Fruit fly (Drosophila melanogaster) whole organism, adult: Measurements from ENCODE around the gene Gbs-70E.

ENCODE experiments used
- CG11617 ChIP-seq: fragments of 200-800 bp; sonication (Bioruptor generic); optimal IDR thresholded peaks from 2 replicates; lab custom pipeline; 2017; ENCODE audit warnings: mild to moderate bottlenecking, missing biosample characterization, missing genetic modification reagents, missing genetic modification characterization
- CG12768 ChIP-seq: fragments of 200-800 bp; sonication (Bioruptor generic); optimal IDR thresholded peaks from 2 replicates; lab custom pipeline; 2017; ENCODE audit warnings: missing biosample characterization, missing genetic modification characterization, mild to moderate bottlenecking, moderate library complexity, missing genetic modification reagents
- CG14711 ChIP-seq: fragments of 200-800 bp; sonication (Bioruptor generic); optimal IDR thresholded peaks from 2 replicates; lab custom pipeline; 2018; ENCODE audit warnings: missing biosample characterization, mild to moderate bottlenecking, missing genetic modification characterization, moderate library complexity
- CG1620 ChIP-seq: fragments of 200-800 bp; sonication (Bioruptor generic); optimal IDR thresholded peaks from 2 replicates; lab custom pipeline; 2016; ENCODE audit warnings: missing biosample characterization, missing genetic modification characterization
- CG33017 ChIP-seq: fragments of 200-800 bp; sonication (Bioruptor generic); optimal IDR thresholded peaks from 2 replicates; lab custom pipeline; 2018; ENCODE audit warnings: missing biosample characterization, mild to moderate bottlenecking, missing genetic modification characterization, moderate library complexity
- CG5204 ChIP-seq: fragments of 200-800 bp; sonication (Bioruptor generic); optimal IDR thresholded peaks from 2 replicates; lab custom pipeline; 2016; ENCODE audit warnings: missing biosample characterization, missing genetic modification characterization
- CG7045 ChIP-seq: fragments of 200-800 bp; sonication (Bioruptor generic); optimal IDR thresholded peaks from 2 replicates; lab custom pipeline; 2017; ENCODE audit warnings: missing biosample characterization, mild to moderate bottlenecking, missing genetic modification characterization
- CG7101 ChIP-seq: fragments of 200-800 bp; sonication (Bioruptor generic); optimal IDR thresholded peaks from 2 replicates; lab custom pipeline; 2018; ENCODE audit warnings: missing biosample characterization, mild to moderate bottlenecking, missing genetic modification characterization, moderate library complexity
- Clk ChIP-seq: fragments of 200-800 bp; sonication (Bioruptor generic); optimal IDR thresholded peaks from 2 replicates; lab custom pipeline; 2017; ENCODE audit warnings: missing biosample characterization, missing genetic modification characterization
- Crg-1 ChIP-seq: fragments of 200-800 bp; sonication (Bioruptor generic); optimal IDR thresholded peaks from 2 replicates; lab custom pipeline; 2016; ENCODE audit warnings: missing biosample characterization, missing genetic modification characterization
- Hr96 ChIP-seq: fragments of 200-800 bp; sonication (Bioruptor generic); optimal IDR thresholded peaks from 2 replicates; lab custom pipeline; 2016; ENCODE audit warnings: missing biosample characterization, missing genetic modification characterization
- Mnt ChIP-seq: fragments of 200-800 bp; sonication (Bioruptor generic); optimal IDR thresholded peaks from 2 replicates; lab custom pipeline; 2016; ENCODE audit warnings: missing biosample characterization, mild to moderate bottlenecking, missing genetic modification characterization
- bab1 ChIP-seq: fragments of 200-800 bp; sonication (Bioruptor generic); optimal IDR thresholded peaks from 3 replicates; lab custom pipeline; 2019; ENCODE audit warnings: missing biosample characterization, mild to moderate bottlenecking, missing genetic modification characterization, moderate library complexity
- cic ChIP-seq: fragments of 200-800 bp; sonication (Bioruptor generic); optimal IDR thresholded peaks from 2 replicates; lab custom pipeline; 2017; ENCODE audit warnings: missing biosample characterization, mild to moderate bottlenecking, missing genetic modification characterization, moderate library complexity
- cnc ChIP-seq, 2 experiments: fragments of >200 bp; optimal IDR thresholded peaks; 2 replicates each; lab custom pipeline; 2017
- kay ChIP-seq: fragments of 200-800 bp; sonication (Bioruptor generic); peaks from one replicate; lab custom pipeline; 2016; ENCODE audit warnings: missing biosample characterization, missing genetic modification characterization, borderline replicate concordance
- ovo ChIP-seq: fragments of 200-800 bp; sonication (Bioruptor generic); optimal IDR thresholded peaks from 2 replicates; lab custom pipeline; 2016; ENCODE audit warnings: missing biosample characterization, missing genetic modification characterization
- pad ChIP-seq: fragments of 200-800 bp; sonication (Bioruptor generic); optimal IDR thresholded peaks from 3 replicates; lab custom pipeline; 2017; ENCODE audit warnings: missing biosample characterization, missing genetic modification characterization, mild to moderate bottlenecking, moderate library complexity, missing genetic modification reagents
- tj ChIP-seq: fragments of 200-800 bp; sonication (Bioruptor generic); optimal IDR thresholded peaks from 3 replicates; lab custom pipeline; 2017; ENCODE audit warnings: missing biosample characterization, mild to moderate bottlenecking, missing genetic modification characterization, moderate library complexity
- toe ChIP-seq: fragments of 200-800 bp; sonication (Bioruptor generic); optimal IDR thresholded peaks from 2 replicates; lab custom pipeline; 2016; ENCODE audit warnings: missing biosample characterization, missing genetic modification characterization

Gbs-70E gene

DNA sequence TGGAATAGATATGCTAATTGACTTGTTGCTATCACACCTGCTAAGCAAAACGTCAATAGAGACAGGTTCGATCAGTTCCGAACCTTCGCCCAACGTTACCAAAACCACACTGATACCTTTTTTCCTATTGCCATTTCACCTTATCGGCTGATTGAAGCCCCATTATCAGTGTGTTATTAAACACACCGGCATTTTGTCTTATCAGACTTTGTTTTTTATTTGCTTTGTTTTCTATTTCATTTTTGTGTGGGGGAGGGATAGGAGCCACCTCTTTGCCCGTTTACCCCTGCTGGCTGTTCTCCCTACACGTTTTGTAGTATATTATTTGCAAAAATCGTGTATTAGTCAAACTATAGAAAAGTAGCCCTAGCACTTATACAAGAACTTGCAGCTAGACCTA, 40.8 kb downstream of the Gbs-70E start:
- TF ChIP-seq CG12768 (GFP tag; lab: Kevin White, UChicago) = peak; percentile 81
- no peak for TF ChIP-seq Crg-1 (GFP tag; lab: Kevin White, UChicago)
- no peak for TF ChIP-seq Clk
- TF ChIP-seq kay (GFP tag; lab: Kevin White, UChicago) = peak; percentile 49
- TF ChIP-seq CG7045 = peak; percentile 55
- no peak for TF ChIP-seq toe
- TF ChIP-seq ovo (GFP tag; lab: Kevin White, UChicago) = peak; percentile 39
- TF ChIP-seq tj (GFP tag; lab: Kevin White, UChicago) = peak; percentile 43
- peak; percentile 84 for TF ChIP-seq Mnt
- peak; percentile 69 for TF ChIP-seq CG33017
- TF ChIP-seq CG14711 (tag; lab: Kevin White, UChicago) = no peak
- TF ChIP-seq pad = no peak
- peak; percentile 55 for TF ChIP-seq CG7101
- TF ChIP-seq bab1 = no peak
- TF ChIP-seq cic (GFP tag; lab: Kevin White, UChicago) = peak; percentile 96
- peak; percentile 70 for TF ChIP-seq CG11617 (GFP tag; lab: Kevin White, UChicago)
- TF ChIP-seq Hr96 = peak; percentile 59
- peak; percentile 16 for TF ChIP-seq CG5204 (GFP tag; lab: Kevin White, UChicago)
- TF ChIP-seq CG1620 (GFP tag; lab: Kevin White, UChicago) = no peak
- no peak for TF ChIP-seq cnc (optimal IDR thresholded peaks at IDR 0.05; lab: Kevin White, UChicago)

dm6 chr3L:14497479-14497878, 53.3 kb downstream of the Gbs-70E start:
- TF ChIP-seq pad (no peak), kay (GFP tag; lab: Kevin White, UChicago) (no peak), CG7101 (no peak), Hr96 (no peak), CG1620 (GFP tag; lab: Kevin White, UChicago) (no peak), tj (GFP tag; lab: Kevin White, UChicago) (no peak), Mnt (no peak), bab1 (no peak), CG7045 (no peak), cic (GFP tag; lab: Kevin White, UChicago) (no peak), toe (no peak), CG11617 (GFP tag; lab: Kevin White, UChicago) (no peak), cnc (optimal IDR thresholded peaks at IDR 0.05; lab: Kevin White, UChicago) (no peak), Clk (no peak), Crg-1 (GFP tag; lab: Kevin White, UChicago) (no peak), CG33017 (no peak), CG14711 (tag; lab: Kevin White, UChicago) (no peak), CG12768 (GFP tag; lab: Kevin White, UChicago) (no peak)
